Worm (Caenorhabditis elegans) whole organism, mixed stage, embryonic: ENCODE results near the gene spp-6.

Source experiments
- M03D4.4 ChIP-seq: sonication (generic microtip); optimal IDR thresholded peaks from 2 replicates; lab custom pipeline; 2017; ENCODE audit warnings: mild to moderate bottlenecking, missing genetic modification characterization, missing compliant biosample characterization
- bed-3 ChIP-seq: fragments of 200-800 bp; sonication (Bioruptor generic); optimal IDR thresholded peaks from 3 replicates; lab custom pipeline; 2018; ENCODE audit warnings: mild to moderate bottlenecking, missing genetic modification characterization, moderate library complexity, missing compliant biosample characterization
- blmp-1 ChIP-seq: fragments of 150-350 bp; optimal IDR thresholded peaks from 2 replicates; lab custom pipeline; 2014; ENCODE audit warnings: missing biosample characterization, missing genetic modification characterization
- ceh-39 ChIP-seq: fragments of 150-350 bp; optimal IDR thresholded peaks from 2 replicates; lab custom pipeline; 2014; ENCODE audit warnings: missing biosample characterization, missing genetic modification characterization
- ceh-43 ChIP-seq: fragments of 200-800 bp; sonication (Bioruptor generic); optimal IDR thresholded peaks from 2 replicates; lab custom pipeline; 2018; ENCODE audit warnings: mild to moderate bottlenecking, missing genetic modification characterization, moderate library complexity, missing compliant biosample characterization
- ceh-83 ChIP-seq: fragments of 200-800 bp; sonication (Bioruptor generic); optimal IDR thresholded peaks from 2 replicates; lab custom pipeline; 2018; ENCODE audit warnings: mild to moderate bottlenecking, missing genetic modification characterization, missing compliant biosample characterization
- ces-1 ChIP-seq: fragments of 150-350 bp; optimal IDR thresholded peaks from 2 replicates; lab custom pipeline; 2014; ENCODE audit warnings: missing biosample characterization, missing genetic modification reagents, missing genetic modification characterization
- cnd-1 ChIP-seq: fragments of 200-800 bp; sonication (Bioruptor generic); optimal IDR thresholded peaks from 2 replicates; lab custom pipeline; 2018; ENCODE audit warnings: mild to moderate bottlenecking, missing genetic modification characterization, missing compliant biosample characterization
- drap-1 ChIP-seq: fragments of 200-800 bp; sonication (Bioruptor generic); optimal IDR thresholded peaks from 3 replicates; lab custom pipeline; 2018; ENCODE audit warnings: mild to moderate bottlenecking, missing genetic modification characterization, missing compliant biosample characterization
- elt-1 ChIP-seq: sonication (generic microtip); optimal IDR thresholded peaks from 2 replicates; lab custom pipeline; 2017; ENCODE audit warnings: missing genetic modification characterization, mild to moderate bottlenecking, missing compliant biosample characterization, antibody characterized with exemption, moderate library complexity, borderline replicate concordance; ENCODE audit not compliant: insufficient read depth
- elt-3 ChIP-seq: fragments of 150-350 bp; optimal IDR thresholded peaks from 2 replicates; lab custom pipeline; 2014; ENCODE audit warnings: missing biosample characterization, missing genetic modification characterization
- flh-1 ChIP-seq: fragments of 200-800 bp; sonication (Bioruptor generic); optimal IDR thresholded peaks from 2 replicates; lab custom pipeline; 2018; ENCODE audit warnings: mild to moderate bottlenecking, missing genetic modification characterization, moderate library complexity, missing compliant biosample characterization
- ham-2 ChIP-seq: fragments of 200-800 bp; sonication (Bioruptor generic); optimal IDR thresholded peaks from 2 replicates; lab custom pipeline; 2018; ENCODE audit warnings: mild to moderate bottlenecking, missing genetic modification characterization, missing compliant biosample characterization
- hlh-1 ChIP-seq: fragments of 150-350 bp; optimal IDR thresholded peaks from 2 replicates; lab custom pipeline; 2014; ENCODE audit warnings: missing biosample characterization, missing genetic modification reagents, missing genetic modification characterization
- lin-13 ChIP-seq: fragments of 150-350 bp; optimal IDR thresholded peaks from 2 replicates; lab custom pipeline; 2014; ENCODE audit warnings: missing biosample characterization, missing genetic modification characterization
- lin-32 ChIP-seq: fragments of 200-800 bp; sonication (Bioruptor generic); optimal IDR thresholded peaks from 2 replicates; lab custom pipeline; 2018; ENCODE audit warnings: mild to moderate bottlenecking, missing genetic modification characterization, missing compliant biosample characterization
- lsy-2 ChIP-seq: fragments of 150-350 bp; optimal IDR thresholded peaks from 2 replicates; lab custom pipeline; 2014; ENCODE audit warnings: missing biosample characterization, missing genetic modification characterization
- mab-5 ChIP-seq: fragments of 150-350 bp; optimal IDR thresholded peaks from 2 replicates; lab custom pipeline; 2014; ENCODE audit warnings: missing biosample characterization, missing genetic modification characterization
- mls-2 ChIP-seq: sonication (generic microtip); optimal IDR thresholded peaks from 2 replicates; lab custom pipeline; 2016; ENCODE audit warnings: mild to moderate bottlenecking, missing genetic modification characterization, moderate library complexity, missing compliant biosample characterization
- nhr-12 ChIP-seq: fragments of 150-350 bp; optimal IDR thresholded peaks from 2 replicates; lab custom pipeline; 2014; ENCODE audit warnings: missing biosample characterization, missing genetic modification characterization
- nhr-2 ChIP-seq: fragments of 150-350 bp; optimal IDR thresholded peaks from 2 replicates; lab custom pipeline; 2014; ENCODE audit warnings: missing biosample characterization, missing genetic modification characterization
- nhr-237 ChIP-seq: fragments of 150-350 bp; optimal IDR thresholded peaks from 2 replicates; lab custom pipeline; 2014; ENCODE audit warnings: missing biosample characterization, missing genetic modification characterization
- nhr-28 ChIP-seq: fragments of 150-350 bp; optimal IDR thresholded peaks from 2 replicates; lab custom pipeline; 2014; ENCODE audit warnings: missing biosample characterization, missing genetic modification characterization
- pha-4 ChIP-seq: fragments of 150-350 bp; optimal IDR thresholded peaks from 2 replicates; lab custom pipeline; 2018; ENCODE audit warnings: missing biosample characterization, missing genetic modification reagents, missing genetic modification characterization
- snpc-4 ChIP-seq: fragments of 150-350 bp; optimal IDR thresholded peaks from 2 replicates; lab custom pipeline; 2014; ENCODE audit warnings: missing biosample characterization, missing genetic modification characterization
- sptf-1 ChIP-seq: sonication (generic microtip); optimal IDR thresholded peaks from 2 replicates; lab custom pipeline; 2017; ENCODE audit warnings: mild to moderate bottlenecking, missing genetic modification characterization, moderate library complexity, missing compliant biosample characterization
- tbx-8 ChIP-seq: fragments of 200-800 bp; sonication (Bioruptor generic); optimal IDR thresholded peaks from 2 replicates; lab custom pipeline; 2018; ENCODE audit warnings: mild to moderate bottlenecking, missing genetic modification characterization, moderate library complexity, missing compliant biosample characterization
- unc-120 ChIP-seq: sonication (generic microtip); optimal IDR thresholded peaks from 2 replicates; lab custom pipeline; 2017; ENCODE audit warnings: missing genetic modification characterization, missing compliant biosample characterization; ENCODE audit not compliant: poor library complexity, severe bottlenecking
- unc-39 ChIP-seq: fragments of 150-350 bp; optimal IDR thresholded peaks from 2 replicates; lab custom pipeline; 2014; ENCODE audit warnings: missing biosample characterization, missing genetic modification characterization
- unc-62 ChIP-seq: fragments of 150-350 bp; optimal IDR thresholded peaks from 2 replicates; lab custom pipeline; 2014; ENCODE audit warnings: missing biosample characterization, missing genetic modification reagents, missing genetic modification characterization
- zip-8 ChIP-seq: fragments of 150-350 bp; optimal IDR thresholded peaks from 2 replicates; lab custom pipeline; 2014; ENCODE audit warnings: missing biosample characterization, missing genetic modification characterization
- ztf-11 ChIP-seq: fragments of 150-350 bp; optimal IDR thresholded peaks from 2 replicates; lab custom pipeline; 2014; ENCODE audit warnings: missing biosample characterization, missing genetic modification characterization

Gene spp-6

DNA sequence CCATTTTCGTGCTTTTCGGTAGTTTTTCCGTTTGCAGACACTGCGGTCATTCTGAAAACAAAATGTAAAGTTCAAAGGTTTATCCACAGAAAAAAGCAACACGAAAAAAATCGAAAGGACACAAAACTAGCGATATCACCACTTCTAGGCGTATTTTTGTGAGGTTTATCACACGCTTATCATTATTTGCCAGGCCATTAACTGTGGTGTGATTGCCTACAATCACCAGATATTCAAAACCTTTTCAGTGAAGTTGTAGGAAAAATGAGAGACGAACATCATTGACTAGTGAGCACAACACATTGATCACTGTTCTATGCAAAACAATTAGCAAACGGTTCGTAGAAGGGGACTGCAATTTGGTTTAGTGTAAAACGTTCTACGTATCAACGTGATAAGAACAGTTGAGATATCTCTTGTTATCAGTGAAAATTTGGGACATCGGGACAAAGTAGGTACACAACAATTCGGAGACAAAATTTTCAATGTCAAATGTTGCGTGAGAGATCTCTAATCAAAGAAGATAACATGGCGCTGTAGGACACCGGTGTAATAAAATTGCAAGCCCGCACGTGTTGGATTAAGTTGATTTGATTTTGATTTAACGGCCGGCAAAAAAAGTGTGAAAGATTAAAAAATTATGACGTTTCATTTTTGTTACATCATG, 11.5 kb upstream of the spp-6 start, which contains the start of gene sur-5:
TSS of gene sur-5 (minus strand) at position 51 of the 667 bp plus-strand sequence.
- no peak for TF ChIP-seq flh-1 (GFP tag; lab: Kevin White, UChicago)
- no peak for TF ChIP-seq pha-4 (tag; lab: Kevin White, UChicago)
- TF ChIP-seq hlh-1 (tag; lab: Kevin White, UChicago) = peak; percentile 45
- TF ChIP-seq bed-3 (GFP tag; lab: Kevin White, UChicago) = no peak
- TF ChIP-seq elt-1 (tag; lab: Kevin White, UChicago) = peak; percentile 59
- TF ChIP-seq snpc-4 (tag; lab: Kevin White, UChicago) = no peak
- TF ChIP-seq unc-39 (tag; lab: Kevin White, UChicago) = no peak
- no peak for TF ChIP-seq nhr-237 (tag; lab: Kevin White, UChicago)
- TF ChIP-seq elt-3 (tag; lab: Kevin White, UChicago) = peak; percentile 52
- TF ChIP-seq cnd-1 = no peak
- TF ChIP-seq nhr-12 (tag; lab: Kevin White, UChicago) = no peak
- no peak for TF ChIP-seq blmp-1 (tag; lab: Kevin White, UChicago)
- no peak for TF ChIP-seq nhr-28 (tag; lab: Kevin White, UChicago)
- no peak for TF ChIP-seq nhr-2 (tag; lab: Kevin White, UChicago)
- TF ChIP-seq, all 35 proteins: peak for 3

DNA sequence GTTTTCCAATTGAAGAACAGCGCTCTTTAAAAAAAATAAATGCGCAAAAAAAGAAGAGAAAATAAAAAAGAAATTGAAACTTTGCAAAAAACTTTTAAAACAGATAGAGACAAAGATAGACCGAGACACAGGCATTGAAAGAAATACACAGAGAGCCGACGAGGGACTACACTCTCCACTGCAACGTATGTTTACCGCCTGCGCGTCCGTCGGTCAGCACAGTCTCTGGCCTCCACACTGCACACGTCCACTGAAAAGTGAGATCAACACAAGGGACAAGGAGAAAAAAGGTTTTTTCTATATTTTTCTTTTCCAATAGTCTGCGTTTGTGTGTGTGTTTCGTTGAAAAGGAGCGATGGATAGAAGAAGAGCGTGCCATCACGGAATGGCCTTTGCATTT, 10.7 kb upstream of the spp-6 start:
- no peak for TF ChIP-seq ham-2 (GFP tag; lab: Kevin White, UChicago)
- TF ChIP-seq nhr-12 (tag; lab: Kevin White, UChicago) = no peak
- TF ChIP-seq nhr-237 (tag; lab: Kevin White, UChicago) = no peak
- TF ChIP-seq M03D4.4 (tag; lab: Kevin White, UChicago) = no peak
- no peak for TF ChIP-seq hlh-1 (tag; lab: Kevin White, UChicago)
- TF ChIP-seq lin-32 (GFP tag; lab: Kevin White, UChicago) = no peak
- no peak for TF ChIP-seq ceh-39 (tag; lab: Kevin White, UChicago)
- TF ChIP-seq bed-3 (GFP tag; lab: Kevin White, UChicago) = no peak
- TF ChIP-seq ztf-11 (tag; lab: Kevin White, UChicago) = no peak
- no peak for TF ChIP-seq zip-8
- TF ChIP-seq nhr-2 (tag; lab: Kevin White, UChicago) = peak; percentile 31
- TF ChIP-seq unc-62 = no peak
- TF ChIP-seq pha-4 (tag; lab: Kevin White, UChicago) = peak; percentile 17
- TF ChIP-seq drap-1 = no peak
- no peak for TF ChIP-seq sptf-1 (tag; lab: Kevin White, UChicago)
- TF ChIP-seq ceh-43 (GFP tag; lab: Kevin White, UChicago) = no peak
- no peak for TF ChIP-seq ceh-83 (GFP tag; lab: Kevin White, UChicago)
- peak; percentile 7 for TF ChIP-seq ces-1 (GFP tag; lab: Kevin White, UChicago)
- TF ChIP-seq unc-120 (tag; lab: Kevin White, UChicago) = peak; percentile 57
- no peak for TF ChIP-seq tbx-8 (GFP tag; lab: Kevin White, UChicago)
- TF ChIP-seq mls-2 (tag; lab: Kevin White, UChicago) = no peak
- no peak for TF ChIP-seq lin-13
- no peak for TF ChIP-seq elt-1 (tag; lab: Kevin White, UChicago)
- no peak for TF ChIP-seq mab-5
- TF ChIP-seq cnd-1 = no peak
- no peak for TF ChIP-seq lsy-2
- TF ChIP-seq snpc-4 (tag; lab: Kevin White, UChicago) = no peak
- no peak for TF ChIP-seq nhr-28 (tag; lab: Kevin White, UChicago)

DNA sequence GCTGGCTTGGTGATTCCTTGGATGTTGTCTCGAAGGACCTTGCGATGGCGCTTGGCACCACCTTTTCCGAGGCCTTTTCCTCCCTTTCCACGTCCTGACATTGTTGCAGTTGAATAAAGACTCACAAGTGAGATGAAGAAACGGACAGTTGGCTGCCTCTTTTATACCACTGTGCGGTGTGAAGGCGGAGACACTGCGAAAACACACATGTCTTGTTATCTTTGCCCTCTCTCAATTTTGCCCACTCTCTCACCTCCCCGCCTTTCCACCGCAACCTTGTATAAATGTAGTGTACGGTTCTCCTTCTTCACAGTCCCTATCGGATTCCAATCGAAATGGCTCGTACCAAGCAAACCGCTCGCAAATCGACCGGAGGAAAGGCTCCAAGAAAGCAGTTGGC, 7.4 kb upstream of the spp-6 start, which contains the start of the genes his-38 and his-40:
TSS of gene his-38 (minus strand) at position 101 of the 400 bp plus-strand sequence.
TSS of gene his-40 (plus strand) at position 336 of the 400 bp plus-strand sequence.
- no peak for TF ChIP-seq ztf-11 (tag; lab: Kevin White, UChicago)
- no peak for TF ChIP-seq hlh-1 (tag; lab: Kevin White, UChicago)

DNA sequence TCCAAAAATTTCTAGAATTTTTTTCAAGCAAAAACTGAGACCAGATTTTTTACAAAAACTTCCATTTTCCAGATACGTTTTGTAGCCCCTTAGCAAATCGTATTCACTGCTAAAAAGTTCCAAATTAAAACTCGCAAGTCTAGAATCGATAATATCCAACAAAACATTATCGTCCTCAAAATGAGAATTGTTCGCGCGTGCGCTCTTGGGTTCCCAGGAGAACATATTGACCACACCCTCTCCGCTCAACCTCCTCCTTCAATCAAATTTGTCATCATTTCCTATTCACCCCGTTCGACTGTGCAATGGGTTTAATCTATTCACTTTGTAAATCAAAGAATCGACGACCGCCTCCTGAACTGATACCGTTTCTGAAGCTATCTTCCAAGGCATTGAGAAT, 5.3 kb upstream of the spp-6 start:
- no peak for TF ChIP-seq unc-39 (tag; lab: Kevin White, UChicago)
- no peak for TF ChIP-seq drap-1
- TF ChIP-seq unc-62 = no peak
- no peak for TF ChIP-seq bed-3 (GFP tag; lab: Kevin White, UChicago)
- no peak for TF ChIP-seq nhr-28 (tag; lab: Kevin White, UChicago)
- TF ChIP-seq unc-120 (tag; lab: Kevin White, UChicago) = no peak
- TF ChIP-seq ham-2 (GFP tag; lab: Kevin White, UChicago) = no peak
